Worm (Caenorhabditis elegans): Measurements from ENCODE around the gene taf-13.

ce11 chrII:10643403-10643802 lies 38.0 kb upstream of the taf-13 start, which contains the start of gene M28.4:
- TF ChIP-seq dao-5 (tag; optimal IDR thresholded peaks at IDR 0.05) = no peak
- TF ChIP-seq W03F9.2 (tag; optimal IDR thresholded peaks at IDR 0.05) = no peak
